Worm (Caenorhabditis elegans) whole organism, L4 larva: ENCODE results near the gene C27B7.5.
A peak's percentile ranks its signal among the peaks of the same experiment; 100 is the strongest.

Source experiments
- R02D3.7 ChIP-seq: fragments of 150-350 bp; sonication (generic microtip); optimal IDR thresholded peaks from 3 replicates; lab custom pipeline; 2014; ENCODE audit warnings: missing biosample characterization, missing genetic modification characterization
- T26A8.4 ChIP-seq: fragments of 200-800 bp; sonication (Bioruptor generic); IDR thresholded peaks from 2 replicates; pipeline ENCODE4 v1.3.6; 2022; ENCODE audit warnings: missing genetic modification characterization, missing compliant biosample characterization
- ZK337.2 ChIP-seq: fragments of 200-800 bp; sonication (Bioruptor generic); IDR thresholded peaks from 2 replicates; pipeline ENCODE4 v1.3.6; 2022; ENCODE audit warnings: missing genetic modification reagents, missing genetic modification characterization, missing compliant biosample characterization
- aha-1 ChIP-seq: fragments of 150-350 bp; peaks from one replicate; lab custom pipeline; 2014; ENCODE audit warnings: missing biosample characterization, missing genetic modification characterization
- ama-1 ChIP-seq: fragments of 150-350 bp; optimal IDR thresholded peaks from 2 replicates; lab custom pipeline; 2014; ENCODE audit warnings: inconsistent platforms, mixed read lengths
- arid-1 ChIP-seq: fragments of 200-800 bp; sonication (Bioruptor generic); conservative IDR thresholded peaks from 2 replicates; pipeline ENCODE4 v1.3.6; 2022; ENCODE audit warnings: missing genetic modification reagents, missing genetic modification characterization, missing compliant biosample characterization
- ceh-28 ChIP-seq: fragments of 150-350 bp; optimal IDR thresholded peaks from 2 replicates; lab custom pipeline; 2014; ENCODE audit warnings: missing biosample characterization, missing genetic modification reagents, missing genetic modification characterization
- ceh-44 ChIP-seq: fragments of 200-800 bp; sonication (Bioruptor generic); IDR thresholded peaks from 2 replicates; pipeline ENCODE4 v1.3.6; 2022; ENCODE audit warnings: missing genetic modification reagents, missing genetic modification characterization, missing compliant biosample characterization
- ceh-62 ChIP-seq: sonication (generic microtip); optimal IDR thresholded peaks from 2 replicates; lab custom pipeline; 2017; ENCODE audit warnings: missing biosample characterization, missing genetic modification characterization
- daf-19 ChIP-seq: fragments of 200-800 bp; sonication (Bioruptor generic); conservative IDR thresholded peaks from 2 replicates; pipeline ENCODE4 v1.3.6; 2022; ENCODE audit warnings: missing genetic modification characterization, missing compliant biosample characterization
- duxl-1 ChIP-seq: sonication (generic microtip); optimal IDR thresholded peaks from 2 replicates; lab custom pipeline; 2016; ENCODE audit warnings: mild to moderate bottlenecking, missing genetic modification characterization, moderate library complexity, missing compliant biosample characterization; ENCODE audit not compliant: poor library complexity
- egl-27 ChIP-seq: sonication (generic microtip); optimal IDR thresholded peaks from 3 replicates; lab custom pipeline; 2017; ENCODE audit warnings: missing biosample characterization, missing genetic modification reagents, missing genetic modification characterization
- fkh-10 ChIP-seq: fragments of 150-350 bp; optimal IDR thresholded peaks from 2 replicates; lab custom pipeline; 2014; ENCODE audit warnings: missing biosample characterization, missing genetic modification reagents, missing genetic modification characterization
- gei-8 ChIP-seq: fragments of 200-800 bp; sonication (Bioruptor generic); optimal IDR thresholded peaks from 2 replicates; lab custom pipeline; 2018; ENCODE audit warnings: mild to moderate bottlenecking, missing genetic modification characterization, missing compliant biosample characterization
- hif-1 ChIP-seq, 2 experiments: sonication (generic microtip); optimal IDR thresholded peaks; 2 replicates each; lab custom pipeline; 2016 to 2017; ENCODE audit warnings: missing compliant biosample characterization in 2 of 2, missing genetic modification characterization in 2 of 2, missing genetic modification reagents in 2 of 2, missing genotype in 2 of 2, mild to moderate bottlenecking in 1 of 2
- hlh-11 ChIP-seq: fragments of 200-800 bp; sonication (Bioruptor generic); optimal IDR thresholded peaks from 2 replicates; lab custom pipeline; 2018; ENCODE audit warnings: mild to moderate bottlenecking, missing genetic modification characterization, missing compliant biosample characterization
- hlh-30 ChIP-seq: sonication (generic microtip); optimal IDR thresholded peaks from 2 replicates; lab custom pipeline; 2017; ENCODE audit warnings: antibody characterized with exemption, mild to moderate bottlenecking, missing genetic modification characterization, missing compliant biosample characterization; ENCODE audit not compliant: insufficient read depth
- madf-5 ChIP-seq, 2 experiments: fragments of 200-800 bp; sonication (Bioruptor generic); IDR thresholded peaks; 2 replicates each; pipeline ENCODE4 v1.3.6; 2022; ENCODE audit warnings: missing compliant biosample characterization in 2 of 2, missing genetic modification characterization in 2 of 2
- mdl-1 ChIP-seq, 2 experiments: fragments of 150-350 bp in 1 of 2; sonication (generic microtip) in 1 of 2; optimal IDR thresholded peaks; 2 replicates each; lab custom pipeline; 2014 to 2017; ENCODE audit warnings: missing biosample characterization in 2 of 2, missing genetic modification characterization in 2 of 2
- mep-1 ChIP-seq: fragments of 150-350 bp; sonication (generic microtip); optimal IDR thresholded peaks from 3 replicates; lab custom pipeline; 2014; ENCODE audit warnings: missing biosample characterization, missing genetic modification characterization
- mes-2 ChIP-seq: sonication (generic microtip); optimal IDR thresholded peaks from 2 replicates; lab custom pipeline; 2016; ENCODE audit warnings: missing genotype, mild to moderate bottlenecking, missing genetic modification characterization, missing compliant biosample characterization; ENCODE audit not compliant: poor library complexity, severe bottlenecking
- mxl-2 ChIP-seq: fragments of 200-800 bp; sonication (Bioruptor generic); conservative IDR thresholded peaks from 2 replicates; pipeline ENCODE4 v1.3.6; 2022; ENCODE audit warnings: missing genetic modification reagents, missing genetic modification characterization, missing compliant biosample characterization
- mxl-3 ChIP-seq: fragments of 200-800 bp; sonication (Bioruptor generic); optimal IDR thresholded peaks from 2 replicates; lab custom pipeline; 2018; ENCODE audit warnings: mild to moderate bottlenecking, missing genetic modification characterization, missing compliant biosample characterization
- nhr-25 ChIP-seq: sonication (generic microtip); optimal IDR thresholded peaks from 2 replicates; lab custom pipeline; 2017; ENCODE audit warnings: missing genetic modification characterization, mild to moderate bottlenecking, missing compliant biosample characterization, antibody characterized with exemption, moderate library complexity, borderline replicate concordance; ENCODE audit not compliant: insufficient read depth
- nhr-28 ChIP-seq: fragments of 150-350 bp; optimal IDR thresholded peaks from 2 replicates; lab custom pipeline; 2014; ENCODE audit warnings: missing biosample characterization, missing genetic modification characterization
- nhr-42 ChIP-seq: fragments of 200-800 bp; sonication (Bioruptor generic); IDR thresholded peaks from 2 replicates; pipeline ENCODE4 v1.3.6; 2022; ENCODE audit warnings: missing genetic modification characterization, missing compliant biosample characterization
- nhr-76 ChIP-seq: fragments of 150-350 bp; optimal IDR thresholded peaks from 2 replicates; lab custom pipeline; 2014; ENCODE audit warnings: missing biosample characterization, missing genetic modification characterization
- nhr-77 ChIP-seq: fragments of 150-350 bp; optimal IDR thresholded peaks from 2 replicates; lab custom pipeline; 2014; ENCODE audit warnings: missing biosample characterization, missing genetic modification characterization
- pha-4 ChIP-seq, 2 experiments: fragments of 150-350 bp in 1 of 2; fragments of 200-800 bp in 1 of 2; sonication (Bioruptor generic) in 1 of 2; IDR thresholded peaks in 1 of 2; optimal IDR thresholded peaks in 1 of 2; 2 replicates each; pipeline versions ENCODE4 v1.3.6 to Lab custom; 2014 to 2022; ENCODE audit warnings: missing genetic modification characterization in 2 of 2, missing genetic modification reagents in 2 of 2, missing biosample characterization in 1 of 2, missing compliant biosample characterization in 1 of 2
- rbr-2 ChIP-seq: sonication (generic microtip); optimal IDR thresholded peaks from 2 replicates; lab custom pipeline; 2016; ENCODE audit warnings: missing genotype, missing genetic modification characterization, missing compliant biosample characterization
- saeg-2 ChIP-seq: fragments of 200-800 bp; sonication (Bioruptor generic); IDR thresholded peaks from 2 replicates; pipeline ENCODE4 v1.3.6; 2022; ENCODE audit warnings: missing genetic modification reagents, missing genetic modification characterization, missing compliant biosample characterization
- set-16 ChIP-seq: fragments of 200-800 bp; sonication (Bioruptor generic); IDR thresholded peaks from 2 replicates; pipeline ENCODE4 v1.3.6; 2022; ENCODE audit warnings: missing genetic modification reagents, missing genetic modification characterization, missing compliant biosample characterization
- unc-130 ChIP-seq: sonication (generic microtip); optimal IDR thresholded peaks from 2 replicates; lab custom pipeline; 2016; ENCODE audit warnings: missing genetic modification reagents, missing genetic modification characterization, missing compliant biosample characterization
- unc-62 ChIP-seq, 3 experiments: fragments of 150-350 bp in 1 of 3; sonication (generic microtip); optimal IDR thresholded peaks in 2 of 3; peaks in 1 of 3; 1 replicate in 1 of 3; 2 replicates in 2 of 3; lab custom pipeline; 2014 to 2017; ENCODE audit warnings: missing biosample characterization in 3 of 3, missing genetic modification characterization in 3 of 3, missing genetic modification reagents in 3 of 3, missing genotype in 1 of 3
- ztf-7 ChIP-seq: fragments of 150-350 bp; optimal IDR thresholded peaks from 2 replicates; lab custom pipeline; 2014; ENCODE audit warnings: missing biosample characterization, missing genetic modification characterization

C27B7.5 gene

ce11 chrIV:8893746-8894145 is 7.7 kb upstream of the C27B7.5 start, which contains the start of gene rad-54.L2 (continued):
- TF ChIP-seq gei-8 (GFP tag; lab: Kevin White, UChicago), result no peak
- TF ChIP-seq ztf-7, result peak; percentile 5
- TF ChIP-seq egl-27 (tag; lab: Kevin White, UChicago), result no peak
- no peak for TF ChIP-seq nhr-42 (GFP tag; lab: Robert Waterston, UW)
- no peak for TF ChIP-seq unc-62 (GFP tag; optimal IDR thresholded peaks at IDR 0.05 in 1 of 2; lab: Kevin White, UChicago)
- no peak for TF ChIP-seq unc-62 (tag; optimal IDR thresholded peaks at IDR 0.05; lab: Kevin White, UChicago)
- TF ChIP-seq hlh-11 (tag; lab: Kevin White, UChicago), result peak; percentile 66
- TF ChIP-seq unc-130 (GFP tag; lab: Kevin White, UChicago), result peak; percentile 24
- no peak for TF ChIP-seq mdl-1 (tag; optimal IDR thresholded peaks at IDR 0.05; lab: Kevin White, UChicago)

- TF ChIP-seq hlh-11 (tag; lab: Kevin White, UChicago) (peak; percentile 3), mdl-1 (tag; optimal IDR thresholded peaks at IDR 0.05; lab: Kevin White, UChicago) (no peak), aha-1 (peak; percentile 80), hlh-30 (tag; lab: Kevin White, UChicago) (peak; percentile 56), arid-1 (GFP tag; lab: Robert Waterston, UW) (no peak), nhr-77 (tag; lab: Kevin White, UChicago) (no peak), fkh-10 (no peak), mxl-2 (GFP tag; lab: Robert Waterston, UW) (0 out of 2 replicates have a peak, but pooled peaks have one; percentile 36)
Measured at ce11 chrIV:8906164-8906563, 4.7 kb downstream of the C27B7.5 start, which contains the start of gene C27B7.6. TSS of gene C27B7.6 (minus strand) at chrIV:8906345.

ce11 chrIV:8906743-8907142 is 5.3 kb downstream of the C27B7.5 start, which contains the start of gene C27B7.7:
TSS of gene C27B7.7 (plus strand) at chrIV:8907043.
- no peak for TF ChIP-seq ztf-7
- peak in 1 of 2 experiments; percentile 67 for TF ChIP-seq unc-62 (GFP tag; optimal IDR thresholded peaks at IDR 0.05 in 1 of 2; lab: Kevin White, UChicago)
- no peak for TF ChIP-seq unc-62 (tag; optimal IDR thresholded peaks at IDR 0.05; lab: Kevin White, UChicago)

- TF ChIP-seq hlh-30 (tag; lab: Kevin White, UChicago), result peak; percentile 30
- no peak for TF ChIP-seq T26A8.4 (GFP tag; lab: Robert Waterston, UW)
- TF ChIP-seq hlh-11 (tag; lab: Kevin White, UChicago), result no peak
Measured at ce11 chrIV:8914187-8914586, 12.7 kb downstream of the C27B7.5 start.

ce11 chrIV:8916010-8916409 is 14.6 kb downstream of the C27B7.5 start, which contains the start of gene C27B7.9:
TSS of gene C27B7.9 (minus strand) at chrIV:8916110.
- no peak for TF ChIP-seq ceh-44 (GFP tag; lab: Robert Waterston, UW)

ce11 chrIV:8918790-8919189 is 17.3 kb downstream of the C27B7.5 start, which contains the start of gene rap-1:
TSS of gene rap-1 (minus strand) at chrIV:8918890.
- TF ChIP-seq duxl-1 (no peak), set-16 (GFP tag; lab: Robert Waterston, UW) (no peak), nhr-76 (no peak), fkh-10 (no peak), nhr-25 (tag; lab: Kevin White, UChicago) (no peak), egl-27 (tag; lab: Kevin White, UChicago) (no peak), mes-2 (tag; lab: Kevin White, UChicago) (no peak), hif-1 (tag; optimal IDR thresholded peaks at IDR 0.05; lab: Kevin White, UChicago) (no peak), daf-19 (GFP tag; lab: Robert Waterston, UW) (no peak), pha-4 (GFP tag; IDR thresholded peaks at IDR 0.05; lab: Robert Waterston, UW) (no peak), pha-4 (tag; optimal IDR thresholded peaks at IDR 0.05; lab: Kevin White, UChicago) (no peak)

ce11 chrIV:8920284-8920806 is 18.9 kb downstream of the C27B7.5 start:
- no peak for TF ChIP-seq nhr-28 (tag; lab: Kevin White, UChicago)
- TF ChIP-seq rbr-2 (tag; lab: Kevin White, UChicago), result no peak
- no peak for TF ChIP-seq madf-5 (GFP tag; IDR thresholded peaks at IDR 0.05; lab: Robert Waterston, UW)
- TF ChIP-seq ZK337.2 (GFP tag; lab: Robert Waterston, UW), result no peak
- TF ChIP-seq mxl-2 (GFP tag; lab: Robert Waterston, UW), result no peak
- no peak for TF ChIP-seq mep-1 (tag; lab: Kevin White, UChicago)
- no peak for TF ChIP-seq saeg-2 (GFP tag; lab: Robert Waterston, UW)
- peak in 1 of 2 experiments; percentile 14 for TF ChIP-seq mdl-1 (tag; optimal IDR thresholded peaks at IDR 0.05; lab: Kevin White, UChicago)
- TF ChIP-seq ama-1, result no peak
- TF ChIP-seq ceh-62 (tag; lab: Kevin White, UChicago), result no peak
- TF ChIP-seq R02D3.7 (tag; lab: Kevin White, UChicago), result no peak
- no peak for TF ChIP-seq mxl-3 (GFP tag; lab: Kevin White, UChicago)
- no peak for TF ChIP-seq pha-4 (GFP tag; IDR thresholded peaks at IDR 0.05; lab: Robert Waterston, UW)
- TF ChIP-seq pha-4 (tag; optimal IDR thresholded peaks at IDR 0.05; lab: Kevin White, UChicago), result no peak
- no peak for TF ChIP-seq ceh-28
- TF ChIP-seq hlh-30 (tag; lab: Kevin White, UChicago), result peak; percentile 6
